Fruit fly (Drosophila melanogaster) Kc167 (cell line): Measurements from ENCODE around the gene Efhc1.1.

ENCODE experiments used
- Myc ChIP-seq: fragments of >200 bp; optimal IDR thresholded peaks from 2 replicates; lab custom pipeline; 2017; ENCODE audit warnings: missing external identifiers
- Sin3A ChIP-seq: fragments of >200 bp; optimal IDR thresholded peaks from 2 replicates; lab custom pipeline; 2018; ENCODE audit warnings: missing external identifiers
- insv ChIP-seq: fragments of >200 bp; optimal IDR thresholded peaks from 3 replicates; lab custom pipeline; 2018; ENCODE audit warnings: missing external identifiers
- psq ChIP-seq: fragments of >200 bp; optimal IDR thresholded peaks from 2 replicates; lab custom pipeline; 2017; ENCODE audit warnings: missing external identifiers

dm6 chrX:15733995-15734394, 49.5 kb downstream of the Efhc1.1 start, which contains the start of the genes CG12379 and MagR:
- TF ChIP-seq psq (lab: Kevin White, UChicago) (no peak), Sin3A (lab: Kevin White, UChicago) (no peak), Myc (lab: Kevin White, UChicago) (no peak), insv (no peak)
